Fruit fly (Drosophila melanogaster) whole organism, embryonic: Measurements from ENCODE around the gene IntS6.

Source experiments
- Bdp1 ChIP-seq: fragments of 200-800 bp; sonication (Bioruptor generic); optimal IDR thresholded peaks from 3 replicates; lab custom pipeline; 2016; ENCODE audit warnings: missing biosample characterization, missing genetic modification characterization
- BtbVII ChIP-seq: fragments of 200-800 bp; sonication (Bioruptor generic); optimal IDR thresholded peaks from 3 replicates; lab custom pipeline; 2017; ENCODE audit warnings: missing biosample characterization, mild to moderate bottlenecking, missing genetic modification characterization
- CG10267 ChIP-seq: fragments of 200-800 bp; sonication (Bioruptor generic); optimal IDR thresholded peaks from 2 replicates; lab custom pipeline; 2018; ENCODE audit warnings: missing biosample characterization, mild to moderate bottlenecking, missing genetic modification characterization, moderate library complexity
- CG13894 ChIP-seq: fragments of 200-800 bp; sonication (Bioruptor generic); optimal IDR thresholded peaks from 3 replicates; lab custom pipeline; 2018; ENCODE audit warnings: missing biosample characterization, mild to moderate bottlenecking, missing genetic modification characterization, moderate library complexity
- CG17385 ChIP-seq: fragments of 200-800 bp; sonication (Bioruptor generic); optimal IDR thresholded peaks from 3 replicates; lab custom pipeline; 2018; ENCODE audit warnings: missing biosample characterization, mild to moderate bottlenecking, missing genetic modification characterization
- CG17612 ChIP-seq: fragments of 200-800 bp; sonication (Bioruptor generic); IDR thresholded peaks from 2 replicates; pipeline ENCODE4 v1.3.6; 2022; ENCODE audit warnings: missing biosample characterization, missing genetic modification characterization
- CG17829 ChIP-seq: fragments of 200-800 bp; optimal IDR thresholded peaks from 2 replicates; lab custom pipeline; 2019; ENCODE audit warnings: missing biosample characterization, mild to moderate bottlenecking, missing genetic modification characterization, moderate library complexity
- CG2116 ChIP-seq: fragments of 200-800 bp; sonication (Bioruptor generic); optimal IDR thresholded peaks from 3 replicates; lab custom pipeline; 2018; ENCODE audit warnings: missing biosample characterization, mild to moderate bottlenecking, missing genetic modification characterization
- CG30020 ChIP-seq: fragments of 200-800 bp; optimal IDR thresholded peaks from 2 replicates; lab custom pipeline; 2019; ENCODE audit warnings: missing biosample characterization, mild to moderate bottlenecking, missing genetic modification characterization, moderate library complexity
- CG30431 ChIP-seq: fragments of 200-800 bp; sonication (Bioruptor generic); optimal IDR thresholded peaks from 2 replicates; lab custom pipeline; 2017; ENCODE audit warnings: missing biosample characterization, missing genetic modification characterization
- CG34224 ChIP-seq: fragments of 200-800 bp; sonication (Bioruptor generic); IDR thresholded peaks from 3 replicates; pipeline ENCODE4 v1.3.6; 2022; ENCODE audit warnings: missing biosample characterization, missing genetic modification characterization; ENCODE audit not compliant: partially characterized antibody
- CG42726 ChIP-seq: fragments of 200-800 bp; sonication (Bioruptor generic); IDR thresholded peaks from 2 replicates; pipeline ENCODE4 v1.3.6; 2022; ENCODE audit warnings: missing biosample characterization, missing genetic modification characterization; ENCODE audit not compliant: partially characterized antibody
- CG6654 ChIP-seq: fragments of 200-800 bp; sonication (Bioruptor generic); optimal IDR thresholded peaks from 2 replicates; lab custom pipeline; 2017; ENCODE audit warnings: missing biosample characterization, mild to moderate bottlenecking, missing genetic modification characterization
- CG6765 ChIP-seq: fragments of 200-800 bp; sonication (Bioruptor generic); optimal IDR thresholded peaks from 3 replicates; lab custom pipeline; 2017; ENCODE audit warnings: missing biosample characterization, mild to moderate bottlenecking, missing genetic modification characterization
- CG6791 ChIP-seq: fragments of 200-800 bp; sonication (Bioruptor generic); IDR thresholded peaks from 3 replicates; pipeline ENCODE4 v1.3.6; 2022; ENCODE audit warnings: missing biosample characterization, missing genetic modification characterization; ENCODE audit not compliant: partially characterized antibody
- CG7357 ChIP-seq: fragments of 200-800 bp; sonication (Bioruptor generic); IDR thresholded peaks from 3 replicates; pipeline ENCODE4 v1.3.6; 2022; ENCODE audit warnings: missing biosample characterization, missing genetic modification characterization
- CG8290 ChIP-seq, 3 experiments: fragments of 200-800 bp; sonication (Bioruptor generic); optimal IDR thresholded peaks; 2 replicates each; lab custom pipeline; 2016 to 2019; ENCODE audit warnings: missing biosample characterization in 3 of 3, missing genetic modification characterization in 3 of 3, mild to moderate bottlenecking in 2 of 3, moderate library complexity in 1 of 3
- CG8388 ChIP-seq: fragments of 200-800 bp; sonication (Bioruptor generic); optimal IDR thresholded peaks from 2 replicates; lab custom pipeline; 2019; ENCODE audit warnings: missing biosample characterization, mild to moderate bottlenecking, missing genetic modification characterization, moderate library complexity
- CG8944 ChIP-seq: fragments of 200-800 bp; sonication (Bioruptor generic); optimal IDR thresholded peaks from 3 replicates; lab custom pipeline; 2016; ENCODE audit warnings: missing biosample characterization, missing genetic modification characterization
- CG9437 ChIP-seq: fragments of 200-800 bp; sonication (Bioruptor generic); optimal IDR thresholded peaks from 2 replicates; lab custom pipeline; 2018; ENCODE audit warnings: missing biosample characterization, mild to moderate bottlenecking, missing genetic modification characterization
- CG9727 ChIP-seq: fragments of 200-800 bp; sonication (Bioruptor generic); optimal IDR thresholded peaks from 3 replicates; lab custom pipeline; 2017; ENCODE audit warnings: missing biosample characterization, mild to moderate bottlenecking, missing genetic modification characterization
- CG9876 ChIP-seq: fragments of 200-800 bp; sonication (Bioruptor generic); optimal IDR thresholded peaks from 2 replicates; lab custom pipeline; 2016; ENCODE audit warnings: missing biosample characterization, missing genetic modification characterization
- Camta ChIP-seq: fragments of 200-800 bp; sonication (Bioruptor generic); optimal IDR thresholded peaks from 2 replicates; lab custom pipeline; 2016; ENCODE audit warnings: missing biosample characterization, missing genetic modification characterization
- D19A ChIP-seq: fragments of 200-800 bp; optimal IDR thresholded peaks from 3 replicates; lab custom pipeline; 2019; ENCODE audit warnings: missing biosample characterization, mild to moderate bottlenecking, missing genetic modification characterization, moderate library complexity
- Drgx ChIP-seq: fragments of 200-800 bp; sonication (Bioruptor generic); IDR thresholded peaks from 2 replicates; pipeline ENCODE4 v1.3.6; 2022; ENCODE audit warnings: missing biosample characterization, missing genetic modification characterization
- Fer1 ChIP-seq: fragments of 200-800 bp; sonication (Bioruptor generic); optimal IDR thresholded peaks from 2 replicates; lab custom pipeline; 2017; ENCODE audit warnings: missing biosample characterization, mild to moderate bottlenecking, missing genetic modification characterization
- HmgZ ChIP-seq: fragments of 200-800 bp; sonication (Bioruptor generic); optimal IDR thresholded peaks from 2 replicates; lab custom pipeline; 2018; ENCODE audit warnings: missing biosample characterization, mild to moderate bottlenecking, missing genetic modification characterization
- MTF-1 ChIP-seq: fragments of 200-800 bp; sonication (Bioruptor generic); optimal IDR thresholded peaks from 2 replicates; lab custom pipeline; 2018; ENCODE audit warnings: missing biosample characterization, mild to moderate bottlenecking, missing genetic modification characterization, borderline replicate concordance
- Mad ChIP-seq: fragments of 200-800 bp; sonication (Bioruptor generic); optimal IDR thresholded peaks from 2 replicates; lab custom pipeline; 2016; ENCODE audit warnings: missing biosample characterization, missing genetic modification characterization
- Meics ChIP-seq: fragments of 200-800 bp; sonication (Bioruptor generic); optimal IDR thresholded peaks from 2 replicates; lab custom pipeline; 2017; ENCODE audit warnings: missing biosample characterization, mild to moderate bottlenecking, missing genetic modification characterization
- Myb ChIP-seq: fragments of 200-800 bp; sonication (Bioruptor generic); optimal IDR thresholded peaks from 2 replicates; lab custom pipeline; 2016; ENCODE audit warnings: missing biosample characterization, missing genetic modification characterization
- NC2β ChIP-seq: fragments of 200-800 bp; sonication (Bioruptor generic); optimal IDR thresholded peaks from 2 replicates; lab custom pipeline; 2016; ENCODE audit warnings: missing biosample characterization, missing genetic modification characterization
- Nf-YC ChIP-seq: fragments of 200-800 bp; optimal IDR thresholded peaks from 3 replicates; lab custom pipeline; 2019; ENCODE audit warnings: missing biosample characterization, mild to moderate bottlenecking, missing genetic modification characterization, moderate library complexity
- Pdp1 ChIP-seq, 2 experiments: fragments of 200-800 bp; sonication (Bioruptor generic); optimal IDR thresholded peaks; 3 replicates each; lab custom pipeline; 2016; ENCODE audit warnings: missing biosample characterization in 2 of 2, missing genetic modification characterization in 2 of 2, mild to moderate bottlenecking in 1 of 2, moderate library complexity in 1 of 2
- amos ChIP-seq: fragments of 200-800 bp; sonication (Bioruptor generic); IDR thresholded peaks from 2 replicates; pipeline ENCODE4 v1.3.6; 2022; ENCODE audit warnings: missing biosample characterization, missing genetic modification characterization; ENCODE audit not compliant: partially characterized antibody
- ara ChIP-seq: fragments of 200-800 bp; sonication (Bioruptor generic); IDR thresholded peaks from 2 replicates; pipeline ENCODE4 v1.3.6; 2022; ENCODE audit warnings: missing biosample characterization, missing genetic modification characterization
- ase ChIP-seq: fragments of 200-800 bp; sonication (Bioruptor generic); IDR thresholded peaks from 3 replicates; pipeline ENCODE4 v1.3.6; 2022; ENCODE audit warnings: missing biosample characterization, missing genetic modification characterization
- chif ChIP-seq, 2 experiments: fragments of 200-800 bp; sonication (Bioruptor generic); optimal IDR thresholded peaks; 3 replicates each; lab custom pipeline; 2016; ENCODE audit warnings: missing biosample characterization in 2 of 2, missing genetic modification characterization in 2 of 2
- chm ChIP-seq: fragments of 200-800 bp; sonication (Bioruptor generic); IDR thresholded peaks from 2 replicates; pipeline ENCODE4 v1.3.6; 2022; ENCODE audit warnings: missing biosample characterization, missing genetic modification characterization
- chn ChIP-seq: fragments of 200-800 bp; sonication (Bioruptor generic); optimal IDR thresholded peaks from 2 replicates; lab custom pipeline; 2016; ENCODE audit warnings: missing biosample characterization, missing genetic modification characterization
- danr ChIP-seq: fragments of 200-800 bp; sonication (Bioruptor generic); IDR thresholded peaks from 2 replicates; pipeline ENCODE4 v1.3.6; 2022; ENCODE audit warnings: missing biosample characterization, missing genetic modification characterization
- dmrt11E ChIP-seq: fragments of 200-800 bp; sonication (Bioruptor generic); optimal IDR thresholded peaks from 3 replicates; lab custom pipeline; 2018; ENCODE audit warnings: missing biosample characterization, mild to moderate bottlenecking, missing genetic modification characterization, moderate library complexity
- hbn ChIP-seq: fragments of 200-800 bp; sonication (Bioruptor generic); IDR thresholded peaks from 2 replicates; pipeline ENCODE4 v1.3.6; 2022; ENCODE audit warnings: missing biosample characterization, missing genetic modification characterization; ENCODE audit not compliant: partially characterized antibody
- lov ChIP-seq, 2 experiments: fragments of 200-800 bp in 1 of 2; fragments of >200 bp in 1 of 2; sonication (Bioruptor generic) in 1 of 2; IDR thresholded peaks in 1 of 2; optimal IDR thresholded peaks in 1 of 2; 2 replicates in 1 of 2; 3 replicates in 1 of 2; pipeline versions ENCODE4 v1.3.6 to Lab custom; 2017 to 2022; ENCODE audit warnings: missing biosample characterization in 1 of 2, missing genetic modification characterization in 1 of 2
- nerfin-1 ChIP-seq: fragments of 200-800 bp; sonication (Bioruptor generic); optimal IDR thresholded peaks from 3 replicates; lab custom pipeline; 2019; ENCODE audit warnings: missing biosample characterization, mild to moderate bottlenecking, missing genetic modification characterization, moderate library complexity
- phol ChIP-seq: fragments of 200-800 bp; sonication (Bioruptor generic); optimal IDR thresholded peaks from 3 replicates; lab custom pipeline; 2018; ENCODE audit warnings: missing biosample characterization, mild to moderate bottlenecking, missing genetic modification characterization, moderate library complexity
- pum ChIP-seq: fragments of 200-800 bp; sonication (Bioruptor generic); optimal IDR thresholded peaks from 2 replicates; lab custom pipeline; 2016; ENCODE audit warnings: missing biosample characterization, missing genetic modification characterization
- schlank ChIP-seq: fragments of 200-800 bp; sonication (Bioruptor generic); optimal IDR thresholded peaks from 2 replicates; lab custom pipeline; 2018; ENCODE audit warnings: missing biosample characterization, mild to moderate bottlenecking, missing genetic modification characterization
- stwl ChIP-seq: fragments of 200-800 bp; sonication (Bioruptor generic); optimal IDR thresholded peaks from 3 replicates; lab custom pipeline; 2018; ENCODE audit warnings: missing biosample characterization, mild to moderate bottlenecking, missing genetic modification characterization, moderate library complexity

IntS6 gene

dm6 chrX:5705899-5706312, 41.1 kb downstream of the IntS6 start (continued):
- TF ChIP-seq Pdp1 (GFP tag; optimal IDR thresholded peaks at IDR 0.05; lab: Kevin White, UChicago) (peak; percentile 85 to 90), schlank (tag; lab: Kevin White, UChicago) (peak; percentile 67), Camta (GFP tag; lab: Kevin White, UChicago) (peak; percentile 63), CG6765 (GFP tag; lab: Kevin White, UChicago) (peak; percentile 68), chif (GFP tag; optimal IDR thresholded peaks at IDR 0.05; lab: Kevin White, UChicago) (peak; percentile 48 to 76), pum (GFP tag; lab: Kevin White, UChicago) (peak; percentile 62), CG13894 (tag; lab: Kevin White, UChicago) (peak; percentile 95), hbn (GFP tag; lab: Robert Waterston, UW) (no peak), CG10267 (peak; percentile 63), chm (GFP tag; lab: Robert Waterston, UW) (peak; percentile 83), CG17829 (tag; lab: Kevin White, UChicago) (peak; percentile 78), CG9876 (GFP tag; lab: Kevin White, UChicago) (peak; percentile 21), CG17385 (peak; percentile 73), CG30020 (tag; lab: Kevin White, UChicago) (no peak), CG30431 (peak; percentile 48), BtbVII (GFP tag; lab: Kevin White, UChicago) (peak; percentile 89), lov (optimal IDR thresholded peaks at IDR 0.05; lab: Kevin White, UChicago) (no peak), lov (GFP tag; IDR thresholded peaks at IDR 0.05; lab: Robert Waterston, UW) (peak; percentile 81; the same call in 2 of the 3 replicates), CG9437 (GFP tag; lab: Kevin White, UChicago) (peak; percentile 49), Myb (GFP tag; lab: Kevin White, UChicago) (peak; percentile 25), CG7357 (GFP tag; lab: Robert Waterston, UW) (peak; percentile 86), CG8388 (GFP tag; lab: Kevin White, UChicago) (peak; percentile 64), D19A (tag; lab: Kevin White, UChicago) (peak; percentile 72), Mad (GFP tag; lab: Kevin White, UChicago) (peak; percentile 52), ara (peak; percentile 85), CG42726 (GFP tag; lab: Robert Waterston, UW) (no peak), ase (GFP tag; lab: Robert Waterston, UW) (peak; percentile 88), MTF-1 (GFP tag; lab: Kevin White, UChicago) (peak; percentile 34), CG6791 (GFP tag; lab: Robert Waterston, UW) (no peak), CG2116 (GFP tag; lab: Kevin White, UChicago) (no peak), CG6654 (GFP tag; lab: Kevin White, UChicago) (peak; percentile 22), Drgx (GFP tag; lab: Robert Waterston, UW) (peak; percentile 95), CG17612 (peak; percentile 86), chn (GFP tag; lab: Kevin White, UChicago) (peak; percentile 22), dmrt11E (tag; lab: Kevin White, UChicago) (no peak), CG9727 (GFP tag; lab: Kevin White, UChicago) (peak; percentile 78), phol (tag; lab: Kevin White, UChicago) (peak; percentile 82), CG8944 (GFP tag; lab: Kevin White, UChicago) (peak; percentile 44), Nf-YC (peak; percentile 75), danr (GFP tag; lab: Robert Waterston, UW) (peak; percentile 85), stwl (no peak), amos (no peak), Meics (GFP tag; lab: Kevin White, UChicago) (peak; percentile 90), HmgZ (peak; percentile 68), Bdp1 (GFP tag; lab: Kevin White, UChicago) (peak; percentile 19), NC2β (GFP tag; lab: Kevin White, UChicago) (peak; percentile 11), Fer1 (GFP tag; lab: Kevin White, UChicago) (peak; percentile 94), nerfin-1 (tag; lab: Kevin White, UChicago) (peak; percentile 62), CG8290 (GFP tag; optimal IDR thresholded peaks at IDR 0.05; lab: Kevin White, UChicago) (no peak), CG8290 (tag; optimal IDR thresholded peaks at IDR 0.05; lab: Kevin White, UChicago) (peak in 1 of 2 experiments; percentile 92), CG34224 (no peak)
